Fruit fly (Drosophila melanogaster): Measurements from ENCODE around the gene Itpr.

Gene Itpr

dm6 chr3R:5483488-5484109 is 33.3 kb upstream of the Itpr start, which contains the start of gene ksr (continued):
- TF ChIP-seq ara (GFP tag; IDR thresholded peaks at IDR 0.05), result no peak
- peak; percentile 74 for TF ChIP-seq sens (GFP tag)
- no peak for TF ChIP-seq salm (tag; optimal IDR thresholded peaks at IDR 0.05)
- TF ChIP-seq CG10431 (GFP tag; optimal IDR thresholded peaks at IDR 0.05), result no peak
- peak; percentile 48 for TF ChIP-seq pzg (GFP tag; optimal IDR thresholded peaks at IDR 0.05)
- TF ChIP-seq CG7786 (GFP tag; optimal IDR thresholded peaks at IDR 0.05), result no peak
- TF ChIP-seq Sry-δ (GFP tag; optimal IDR thresholded peaks at IDR 0.05), result no peak
- TF ChIP-seq stwl (tag; optimal IDR thresholded peaks at IDR 0.05), result peak; percentile 12
- no peak for TF ChIP-seq luna (GFP tag; optimal IDR thresholded peaks at IDR 0.05)
- TF ChIP-seq Hsf (GFP tag; optimal IDR thresholded peaks at IDR 0.05), result no peak
- no peak for TF ChIP-seq zfh2 (GFP tag; optimal IDR thresholded peaks at IDR 0.05)
- TF ChIP-seq CG32532 (GFP tag; IDR thresholded peaks at IDR 0.05), result peak; percentile 38; the same call in 1 of the 2 replicates
- peak; percentile 21; the same call in 1 of the 2 replicates for TF ChIP-seq CG13287 (GFP tag; IDR thresholded peaks at IDR 0.05; ENCODE audit: partially characterized antibody)
- no peak for TF ChIP-seq CG15696 (tag; optimal IDR thresholded peaks at IDR 0.05)
- TF ChIP-seq CHES-1-like (GFP tag; optimal IDR thresholded peaks at IDR 0.05), result no peak
- TF ChIP-seq E2f1 (GFP tag; IDR thresholded peaks at IDR 0.05), result no peak
- TF ChIP-seq CG8089 (GFP tag; optimal IDR thresholded peaks at IDR 0.05), result no peak
- no peak for TF ChIP-seq CG9876 (GFP tag; optimal IDR thresholded peaks at IDR 0.05)
- TF ChIP-seq CG7745 (tag; optimal IDR thresholded peaks at IDR 0.05), result no peak
- TF ChIP-seq CG13894 (tag; optimal IDR thresholded peaks at IDR 0.05), result no peak
- peak in 1 of 3 experiments; percentile 9 for TF ChIP-seq Stat92E (GFP tag; optimal IDR thresholded peaks at IDR 0.05)
- TF ChIP-seq dmrt99B (tag; optimal IDR thresholded peaks at IDR 0.05), result no peak
- no peak for TF ChIP-seq pros (GFP tag; optimal IDR thresholded peaks at IDR 0.05)
- peak; percentile 78 for TF ChIP-seq row (GFP tag; IDR thresholded peaks at IDR 0.05)
- TF ChIP-seq Gug (GFP tag; IDR thresholded peaks at IDR 0.05), result no peak
- no peak for TF ChIP-seq CG6272 (GFP tag; IDR thresholded peaks at IDR 0.05)
- no peak for TF ChIP-seq Elba2 (GFP tag; optimal IDR thresholded peaks at IDR 0.05)
- TF ChIP-seq grau (tag; optimal IDR thresholded peaks at IDR 0.05), result peak; percentile 51
- TF ChIP-seq CG16779 (GFP tag; IDR thresholded peaks at IDR 0.05), result no peak
- TF ChIP-seq sna (GFP tag; IDR thresholded peaks at IDR 0.05; ENCODE audit: partially characterized antibody), result peak; percentile 14; the same call in 1 of the 2 replicates
- no peak for TF ChIP-seq dan (GFP tag; IDR thresholded peaks at IDR 0.05)
- no peak for TF ChIP-seq Hr39 (optimal IDR thresholded peaks at IDR 0.05)
- TF ChIP-seq CG10543 (GFP tag; optimal IDR thresholded peaks at IDR 0.05), result no peak
- TF ChIP-seq NC2β (GFP tag; optimal IDR thresholded peaks at IDR 0.05), result no peak
- TF ChIP-seq CG17385 (GFP tag; optimal IDR thresholded peaks at IDR 0.05), result no peak
- TF ChIP-seq CG1792 (GFP tag; optimal IDR thresholded peaks at IDR 0.05), result no peak
- no peak for TF ChIP-seq Mrtf (GFP tag; IDR thresholded peaks at IDR 0.05)
- TF ChIP-seq CG18476 (GFP tag; optimal IDR thresholded peaks at IDR 0.05), result no peak
- no peak for TF ChIP-seq HHEX (GFP tag; optimal IDR thresholded peaks at IDR 0.05)
- no peak for TF ChIP-seq CG15269 (tag; optimal IDR thresholded peaks at IDR 0.05)
- no peak for TF ChIP-seq CG11093 (GFP tag; IDR thresholded peaks at IDR 0.05)
- no peak for TF ChIP-seq Aef1 (GFP tag; IDR thresholded peaks at IDR 0.05)
- TF ChIP-seq CG12659 (GFP tag; optimal IDR thresholded peaks at IDR 0.05), result peak; percentile 15
- peak; percentile 86 for TF ChIP-seq YL-1 (GFP tag; optimal IDR thresholded peaks at IDR 0.05)
- TF ChIP-seq Asciz (GFP tag; optimal IDR thresholded peaks at IDR 0.05), result no peak
- TF ChIP-seq CG10959 (GFP tag; IDR thresholded peaks at IDR 0.05), result no peak
- no peak for TF ChIP-seq chinmo (GFP tag; IDR thresholded peaks at IDR 0.05; ENCODE audit: partially characterized antibody)
- TF ChIP-seq Trl (optimal IDR thresholded peaks at IDR 0.05), result no peak
- no peak for TF ChIP-seq Trl (GFP tag; optimal IDR thresholded peaks at IDR 0.05)
- TF ChIP-seq CG1832 (GFP tag; optimal IDR thresholded peaks at IDR 0.05), result no peak
- peak; percentile 81 for TF ChIP-seq nerfin-1 (tag; optimal IDR thresholded peaks at IDR 0.05)
